Worm (Caenorhabditis elegans) whole organism, young adult: ENCODE data around the gene npp-20.

Source experiments
- F39B2.1 ChIP-seq: fragments of 200-800 bp; sonication (Bioruptor generic); IDR thresholded peaks from 2 replicates; pipeline ENCODE4 v1.3.6; 2022; ENCODE audit warnings: missing genetic modification reagents, missing genetic modification characterization, missing compliant biosample characterization
- nfyb-1 ChIP-seq: fragments of 200-800 bp; sonication (Bioruptor generic); IDR thresholded peaks from 2 replicates; pipeline ENCODE4 v1.3.6; 2022; ENCODE audit warnings: missing genetic modification reagents, missing genetic modification characterization, missing compliant biosample characterization
- rpc-1 ChIP-seq, 2 experiments: fragments of 150-350 bp in 1 of 2; sonication (generic microtip) in 1 of 2; optimal IDR thresholded peaks; 2 replicates each; lab custom pipeline; 2014 to 2018; ENCODE audit warnings: missing biosample characterization in 1 of 2, missing genetic modification characterization in 1 of 2, missing genetic modification reagents in 1 of 2, missing genotype in 1 of 2

ce11 chrIV:1516527-1516926, 20.7 kb upstream of the npp-20 start, which contains the start of gene clec-172:
- TF ChIP-seq F39B2.1 (GFP tag; lab: Robert Waterston, UW) (no peak), nfyb-1 (GFP tag; lab: Robert Waterston, UW) (no peak), rpc-1 (optimal IDR thresholded peaks at IDR 0.05; lab: Kevin White, UChicago) (no peak), rpc-1 (tag; optimal IDR thresholded peaks at IDR 0.05; lab: Kevin White, UChicago) (no peak)
